Worm (Caenorhabditis elegans) whole organism, L1 larva: ENCODE measurements around the gene znfx-1.

Experiments used
- dsc-1 ChIP-seq: sonication (generic microtip); optimal IDR thresholded peaks from 2 replicates; lab custom pipeline; 2016; ENCODE audit warnings: mild to moderate bottlenecking, missing genetic modification characterization, missing compliant biosample characterization
- egl-27 ChIP-seq, 2 experiments: fragments of 150-350 bp in 1 of 2; sonication (generic microtip); optimal IDR thresholded peaks; 3 replicates each; lab custom pipeline; 2017 to 2018; ENCODE audit warnings: missing biosample characterization in 2 of 2, missing genetic modification characterization in 2 of 2, missing genetic modification reagents in 2 of 2
- nhr-12 ChIP-seq: sonication (generic microtip); optimal IDR thresholded peaks from 2 replicates; lab custom pipeline; 2017; ENCODE audit warnings: missing biosample characterization, missing genetic modification characterization
- swsn-7 ChIP-seq: sonication (generic microtip); optimal IDR thresholded peaks from 2 replicates; lab custom pipeline; 2016; ENCODE audit warnings: missing genetic modification characterization, missing compliant biosample characterization

- TF ChIP-seq swsn-7 (tag; lab: Kevin White, UChicago) (no peak), dsc-1 (no peak), egl-27 (tag; optimal IDR thresholded peaks at IDR 0.05; lab: Kevin White, UChicago) (no peak), nhr-12 (tag; lab: Kevin White, UChicago) (no peak)
These were observed 32.3 kb upstream of the znfx-1 start for ce11 chrII:9181155-9181554.
